Worm (Caenorhabditis elegans): ENCODE results near the gene F46F2.3.
A peak's percentile ranks its signal among the peaks of the same experiment; 100 is the strongest.

F46F2.3 gene

DNA sequence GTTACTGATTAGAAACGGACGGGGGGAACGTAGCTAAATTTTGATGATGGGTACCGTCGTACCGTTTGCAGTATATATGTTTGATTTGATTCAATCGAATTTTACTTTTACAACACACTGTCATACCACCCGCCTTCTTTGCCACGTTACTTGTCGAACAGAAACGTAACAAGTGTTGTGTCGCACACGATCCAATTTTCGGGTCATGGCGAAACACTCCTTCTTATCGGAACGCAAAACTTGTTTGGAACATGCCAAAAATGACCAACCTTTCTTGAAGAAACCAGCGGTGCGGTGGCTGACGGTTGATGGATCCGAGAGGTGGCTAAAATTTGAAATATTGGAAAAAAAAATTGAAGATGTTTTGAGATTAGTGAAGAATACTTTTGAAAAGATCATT lies 20.2 kb upstream of the F46F2.3 start:
- no peak for TF ChIP-seq vab-15 (tag; optimal IDR thresholded peaks at IDR 0.05)
- no peak for TF ChIP-seq mep-1 (tag; optimal IDR thresholded peaks at IDR 0.05)
- no peak for TF ChIP-seq lin-14 (GFP tag; optimal IDR thresholded peaks at IDR 0.05)
- no peak for TF ChIP-seq lin-13 (GFP tag; optimal IDR thresholded peaks at IDR 0.05)
- no peak for TF ChIP-seq nhr-20 (tag; optimal IDR thresholded peaks at IDR 0.05)
- TF ChIP-seq ceh-82 (tag; optimal IDR thresholded peaks at IDR 0.05) = no peak
- TF ChIP-seq lsy-2 (tag; optimal IDR thresholded peaks at IDR 0.05) = no peak
- TF ChIP-seq ceh-90 (tag; optimal IDR thresholded peaks at IDR 0.05) = no peak
- no peak for TF ChIP-seq zip-4 (GFP tag; optimal IDR thresholded peaks at IDR 0.05)
- TF ChIP-seq C16A3.4 (tag; optimal IDR thresholded peaks at IDR 0.05) = no peak
- no peak for TF ChIP-seq hlh-4 (tag; optimal IDR thresholded peaks at IDR 0.05)
- no peak for TF ChIP-seq C34B4.2 (tag; optimal IDR thresholded peaks at IDR 0.05)
- TF ChIP-seq elt-2 (tag; optimal IDR thresholded peaks at IDR 0.05) = no peak
- no peak for TF ChIP-seq unc-62 (GFP tag; optimal IDR thresholded peaks at IDR 0.05)
- TF ChIP-seq sox-4 (tag; optimal IDR thresholded peaks at IDR 0.05) = no peak
- TF ChIP-seq efl-3 (GFP tag; optimal IDR thresholded peaks at IDR 0.05) = no peak

DNA sequence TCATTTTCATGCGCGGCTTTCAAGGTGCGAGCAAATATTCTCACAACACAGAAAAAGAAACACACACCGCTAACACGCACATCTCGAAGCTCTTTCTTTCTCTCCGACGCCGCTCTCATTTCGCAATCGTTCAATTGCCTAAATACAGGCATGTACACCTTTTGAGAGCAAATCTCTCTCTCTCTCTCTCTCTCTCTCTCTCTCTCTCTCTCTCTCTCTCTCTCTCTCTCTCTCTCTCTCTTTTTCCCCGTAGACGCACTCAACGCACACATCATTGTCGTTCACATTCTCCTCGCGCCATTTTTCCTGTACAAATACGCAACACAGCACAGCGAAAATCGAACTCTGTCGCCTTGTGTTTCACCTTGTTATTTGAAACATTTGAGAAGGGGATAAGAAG lies 19.2 kb upstream of the F46F2.3 start:
- TF ChIP-seq egl-27 (tag; optimal IDR thresholded peaks at IDR 0.05) (peak in 1 of 2 experiments; percentile 20), nhr-85 (tag) (peak; percentile 60), lsy-2 (tag; optimal IDR thresholded peaks at IDR 0.05) (peak in 1 of 2 experiments; percentile 5), fos-1 (tag; optimal IDR thresholded peaks at IDR 0.05) (no peak), skn-1 (tag; optimal IDR thresholded peaks at IDR 0.05) (peak; percentile 36), lin-14 (GFP tag; optimal IDR thresholded peaks at IDR 0.05) (peak; percentile 44), snu-23 (GFP tag; optimal IDR thresholded peaks at IDR 0.05) (no peak), sptf-1 (tag; optimal IDR thresholded peaks at IDR 0.05) (no peak), nhr-77 (tag; optimal IDR thresholded peaks at IDR 0.05) (peak; percentile 48), jun-1 (tag; optimal IDR thresholded peaks at IDR 0.05) (peak; percentile 67), nhr-84 (tag; optimal IDR thresholded peaks at IDR 0.05) (no peak), unc-30 (tag; optimal IDR thresholded peaks at IDR 0.05) (no peak), ceh-82 (tag; optimal IDR thresholded peaks at IDR 0.05) (peak in 1 of 3 experiments; percentile 18), snpc-4 (tag; optimal IDR thresholded peaks at IDR 0.05) (peak; percentile 16), zip-4 (GFP tag; optimal IDR thresholded peaks at IDR 0.05) (peak; percentile 37), nhr-19 (GFP tag; conservative IDR thresholded peaks at IDR 0.05) (0 out of 2 replicates have a peak, but pooled peaks have one; percentile 4), efl-1 (optimal IDR thresholded peaks at IDR 0.05) (peak in 1 of 2 experiments; percentile 33), efl-1 (GFP tag; optimal IDR thresholded peaks at IDR 0.05 in 1 of 2) (peak in 1 of 2 experiments; percentile 90), blmp-1 (tag; optimal IDR thresholded peaks at IDR 0.05) (peak; percentile 30), unc-86 (tag; optimal IDR thresholded peaks at IDR 0.05) (no peak)

DNA sequence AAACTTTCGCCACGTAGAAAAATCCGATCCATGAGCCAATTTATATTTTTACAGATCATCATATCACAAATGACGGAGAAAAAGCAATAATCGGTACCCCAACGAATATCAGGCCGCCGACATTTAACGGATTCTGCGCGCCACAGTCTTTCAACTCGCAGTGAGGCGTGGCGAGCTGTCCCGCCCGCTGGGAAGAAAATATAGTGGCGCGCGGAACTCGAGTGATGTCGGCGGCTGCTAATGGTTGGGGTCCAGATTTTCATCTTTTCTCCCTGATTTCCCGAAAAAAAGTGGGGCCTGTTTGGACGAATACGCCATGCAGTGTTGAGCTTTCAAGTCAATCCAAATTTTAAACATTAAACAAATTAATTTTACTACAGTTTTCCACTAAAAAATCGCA lies 18.5 kb upstream of the F46F2.3 start:
- TF ChIP-seq nhr-19 (GFP tag; conservative IDR thresholded peaks at IDR 0.05) = no peak
- no peak for TF ChIP-seq nhr-47 (tag; optimal IDR thresholded peaks at IDR 0.05)
- TF ChIP-seq ets-5 (GFP tag; IDR thresholded peaks at IDR 0.05) = no peak
- TF ChIP-seq snpc-4 (tag; optimal IDR thresholded peaks at IDR 0.05) = peak; percentile 88
- no peak for TF ChIP-seq fos-1 (tag; optimal IDR thresholded peaks at IDR 0.05)
- TF ChIP-seq rnt-1 (tag; optimal IDR thresholded peaks at IDR 0.05) = peak; percentile 3

DNA sequence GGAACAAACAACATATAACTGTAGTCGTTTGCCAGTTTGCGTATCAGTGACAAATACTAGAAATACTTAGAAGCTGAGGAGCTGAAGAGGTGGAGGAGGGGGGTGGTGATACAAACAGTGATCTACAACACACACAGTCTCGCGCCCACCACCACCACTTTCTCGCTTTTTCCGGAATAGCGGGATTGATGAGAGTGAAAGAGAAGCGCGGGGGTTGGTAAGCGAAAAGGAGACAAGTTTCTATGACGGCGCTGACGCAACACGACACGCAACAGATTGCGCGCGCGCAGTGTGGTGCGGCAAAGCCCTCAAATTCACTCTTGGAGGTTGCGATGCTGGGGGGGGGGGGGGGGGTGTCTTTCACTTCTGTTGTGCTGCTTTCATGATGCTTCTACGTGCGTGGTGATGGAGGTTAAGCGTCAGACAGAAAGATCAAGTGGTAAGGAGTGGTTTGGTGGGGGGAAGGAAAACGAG lies 17.7 kb upstream of the F46F2.3 start, which contains the start of gene kin-20:
kin-20 (minus strand) TSS at position 51 of the 474 bp plus-strand sequence.
- TF ChIP-seq isw-1 (GFP tag; IDR thresholded peaks at IDR 0.05) (no peak), blmp-1 (tag; optimal IDR thresholded peaks at IDR 0.05) (peak; percentile 91)

DNA sequence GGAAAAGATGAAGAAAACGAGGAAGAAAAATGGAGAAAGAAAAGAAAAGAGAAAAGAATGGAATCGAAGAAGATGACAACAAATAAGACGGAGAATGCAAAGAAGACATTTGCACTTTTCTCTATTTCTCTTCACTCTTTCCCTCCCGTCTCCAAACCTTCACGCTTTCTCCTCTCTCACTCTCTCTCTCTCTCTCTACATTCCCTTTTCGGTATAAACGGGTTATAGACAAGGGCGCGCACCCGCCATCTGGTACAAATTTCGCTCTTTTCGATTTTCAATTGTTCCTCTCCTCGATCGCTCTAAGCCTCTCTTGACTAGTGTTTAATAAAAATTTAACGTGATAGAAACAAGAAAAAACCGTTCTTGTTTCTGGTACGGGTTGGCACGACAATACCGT lies 16.7 kb upstream of the F46F2.3 start:
- no peak for TF ChIP-seq nhr-12 (tag; optimal IDR thresholded peaks at IDR 0.05)
- peak; percentile 64 for TF ChIP-seq ztf-4 (tag; optimal IDR thresholded peaks at IDR 0.05)
- peak; percentile 45 for TF ChIP-seq xbp-1 (tag; optimal IDR thresholded peaks at IDR 0.05)
- TF ChIP-seq lin-35 (GFP tag; optimal IDR thresholded peaks at IDR 0.05) = peak; percentile 14 to 64
- peak; percentile 0 to 31 (median 26) for TF ChIP-seq dpl-1 (GFP tag; optimal IDR thresholded peaks at IDR 0.05)
- peak; percentile 10 for TF ChIP-seq ceh-8 (GFP tag; optimal IDR thresholded peaks at IDR 0.05)
- TF ChIP-seq mep-1 (tag; optimal IDR thresholded peaks at IDR 0.05) = peak; percentile 37
- TF ChIP-seq mef-2 (tag; optimal IDR thresholded peaks at IDR 0.05) = no peak
- peak; percentile 86 for TF ChIP-seq nhr-71 (tag; optimal IDR thresholded peaks at IDR 0.05)
- TF ChIP-seq fkh-10 (GFP tag; optimal IDR thresholded peaks at IDR 0.05) = peak; percentile 52
- no peak for TF ChIP-seq sup-37 (GFP tag; optimal IDR thresholded peaks at IDR 0.05)
- peak; percentile 58 for TF ChIP-seq lin-13 (GFP tag; optimal IDR thresholded peaks at IDR 0.05)
- TF ChIP-seq mdl-1 (tag; optimal IDR thresholded peaks at IDR 0.05) = peak in 1 of 2 experiments; percentile 72
- TF ChIP-seq isw-1 (GFP tag; IDR thresholded peaks at IDR 0.05) = no peak
